Fruit fly (Drosophila melanogaster) whole organism, adult: ENCODE results near the gene bab1.

Experiments used
- CG11617 ChIP-seq: fragments of 200-800 bp; sonication (Bioruptor generic); optimal IDR thresholded peaks from 2 replicates; lab custom pipeline; 2017; ENCODE audit warnings: mild to moderate bottlenecking, missing biosample characterization, missing genetic modification reagents, missing genetic modification characterization
- CG14711 ChIP-seq: fragments of 200-800 bp; sonication (Bioruptor generic); optimal IDR thresholded peaks from 2 replicates; lab custom pipeline; 2018; ENCODE audit warnings: missing biosample characterization, mild to moderate bottlenecking, missing genetic modification characterization, moderate library complexity
- CG33017 ChIP-seq: fragments of 200-800 bp; sonication (Bioruptor generic); optimal IDR thresholded peaks from 2 replicates; lab custom pipeline; 2018; ENCODE audit warnings: missing biosample characterization, mild to moderate bottlenecking, missing genetic modification characterization, moderate library complexity
- CG5204 ChIP-seq: fragments of 200-800 bp; sonication (Bioruptor generic); optimal IDR thresholded peaks from 2 replicates; lab custom pipeline; 2016; ENCODE audit warnings: missing biosample characterization, missing genetic modification characterization
- CG7045 ChIP-seq: fragments of 200-800 bp; sonication (Bioruptor generic); optimal IDR thresholded peaks from 2 replicates; lab custom pipeline; 2017; ENCODE audit warnings: missing biosample characterization, mild to moderate bottlenecking, missing genetic modification characterization
- CG7101 ChIP-seq: fragments of 200-800 bp; sonication (Bioruptor generic); optimal IDR thresholded peaks from 2 replicates; lab custom pipeline; 2018; ENCODE audit warnings: missing biosample characterization, mild to moderate bottlenecking, missing genetic modification characterization, moderate library complexity
- Clk ChIP-seq: fragments of 200-800 bp; sonication (Bioruptor generic); optimal IDR thresholded peaks from 2 replicates; lab custom pipeline; 2017; ENCODE audit warnings: missing biosample characterization, missing genetic modification characterization
- Mnt ChIP-seq: fragments of 200-800 bp; sonication (Bioruptor generic); optimal IDR thresholded peaks from 2 replicates; lab custom pipeline; 2016; ENCODE audit warnings: missing biosample characterization, mild to moderate bottlenecking, missing genetic modification characterization
- cic ChIP-seq: fragments of 200-800 bp; sonication (Bioruptor generic); optimal IDR thresholded peaks from 2 replicates; lab custom pipeline; 2017; ENCODE audit warnings: missing biosample characterization, mild to moderate bottlenecking, missing genetic modification characterization, moderate library complexity
- cnc ChIP-seq, 2 experiments: fragments of >200 bp; optimal IDR thresholded peaks; 2 replicates each; lab custom pipeline; 2017
- kay ChIP-seq: fragments of 200-800 bp; sonication (Bioruptor generic); peaks from one replicate; lab custom pipeline; 2016; ENCODE audit warnings: missing biosample characterization, missing genetic modification characterization, borderline replicate concordance
- ovo ChIP-seq: fragments of 200-800 bp; sonication (Bioruptor generic); optimal IDR thresholded peaks from 2 replicates; lab custom pipeline; 2016; ENCODE audit warnings: missing biosample characterization, missing genetic modification characterization
- pad ChIP-seq: fragments of 200-800 bp; sonication (Bioruptor generic); optimal IDR thresholded peaks from 3 replicates; lab custom pipeline; 2017; ENCODE audit warnings: missing biosample characterization, missing genetic modification characterization, mild to moderate bottlenecking, moderate library complexity, missing genetic modification reagents
- toe ChIP-seq: fragments of 200-800 bp; sonication (Bioruptor generic); optimal IDR thresholded peaks from 2 replicates; lab custom pipeline; 2016; ENCODE audit warnings: missing biosample characterization, missing genetic modification characterization

dm6 chr3L:1091006-1091559 lies 9.8 kb downstream of the bab1 start:
- TF ChIP-seq CG7045 (GFP tag; lab: Kevin White, UChicago) (no peak), cic (GFP tag; lab: Kevin White, UChicago) (no peak), CG33017 (tag; lab: Kevin White, UChicago) (no peak), kay (GFP tag; lab: Kevin White, UChicago) (no peak), cnc (optimal IDR thresholded peaks at IDR 0.05; lab: Kevin White, UChicago) (no peak), CG5204 (no peak), pad (GFP tag; lab: Kevin White, UChicago) (no peak), ovo (no peak), CG14711 (tag; lab: Kevin White, UChicago) (no peak), toe (no peak), CG11617 (GFP tag; lab: Kevin White, UChicago) (no peak), Mnt (GFP tag; lab: Kevin White, UChicago) (no peak), CG7101 (tag; lab: Kevin White, UChicago) (no peak), Clk (GFP tag; lab: Kevin White, UChicago) (no peak)
